Fruit fly (Drosophila melanogaster): ENCODE data around the gene CG14422.

CG14422 gene

DNA sequence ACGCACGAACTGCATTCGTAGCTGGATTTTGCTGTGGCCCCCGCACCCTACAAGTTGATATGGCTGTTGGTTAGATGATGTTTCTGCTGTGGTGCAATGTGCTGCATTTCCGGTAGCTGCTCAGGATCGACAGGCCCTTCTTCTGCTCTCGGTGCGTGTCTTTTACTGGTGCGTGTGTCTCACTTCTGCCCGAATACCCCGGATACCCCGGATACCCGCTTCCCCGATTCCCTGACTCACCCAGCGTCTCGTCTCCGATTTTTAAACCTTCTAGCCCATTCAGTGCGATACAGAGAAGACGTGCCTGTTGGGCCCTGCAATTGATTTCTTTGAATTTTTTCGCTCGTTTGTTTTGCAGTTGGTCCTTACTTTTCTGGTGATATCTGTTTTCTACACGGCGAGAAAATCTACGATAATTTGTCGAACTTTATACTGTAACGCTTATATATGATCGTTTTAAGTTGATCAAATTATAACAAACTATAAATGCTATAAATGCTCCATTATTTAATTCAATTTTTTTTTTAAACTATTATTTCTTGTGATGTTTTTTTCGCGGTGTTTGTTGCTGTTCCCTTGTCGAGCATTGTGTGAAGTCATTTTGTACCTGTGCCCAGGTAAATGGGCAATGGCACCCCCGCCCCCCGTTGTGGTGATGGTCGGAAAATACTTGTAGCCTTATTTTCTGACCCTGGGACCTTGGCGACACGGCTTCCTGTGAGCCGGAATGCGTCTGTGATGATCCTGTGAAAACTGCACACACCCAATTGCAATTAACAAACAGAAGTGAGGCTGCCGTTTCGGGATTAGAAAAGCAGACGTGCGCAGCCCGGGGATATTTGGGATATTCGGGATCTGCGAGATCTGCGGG is 42.0 kb downstream of the CG14422 start:
- TF ChIP-seq Met (GFP tag; optimal IDR thresholded peaks at IDR 0.05) (peak; percentile 84), lz (GFP tag; optimal IDR thresholded peaks at IDR 0.05) (peak; percentile 76), eg (GFP tag; IDR thresholded peaks at IDR 0.05) (no peak), CG8119 (GFP tag; IDR thresholded peaks at IDR 0.05) (no peak), Hr39 (GFP tag; optimal IDR thresholded peaks at IDR 0.05) (peak; percentile 73), Ets96B (tag; optimal IDR thresholded peaks at IDR 0.05) (peak; percentile 90), CG32006 (GFP tag; optimal IDR thresholded peaks at IDR 0.05) (peak; percentile 27), Sox15 (GFP tag; optimal IDR thresholded peaks at IDR 0.05) (peak; percentile 7), OdsH (GFP tag; optimal IDR thresholded peaks at IDR 0.05) (peak; percentile 66), CG7368 (GFP tag; optimal IDR thresholded peaks at IDR 0.05) (peak; percentile 59), salr (GFP tag; optimal IDR thresholded peaks at IDR 0.05) (peak; percentile 26 to 70), CG4318 (GFP tag; optimal IDR thresholded peaks at IDR 0.05) (peak; percentile 4), net (GFP tag; optimal IDR thresholded peaks at IDR 0.05) (peak; percentile 73), Ets21C (GFP tag; optimal IDR thresholded peaks at IDR 0.05) (peak; percentile 53), Gug (GFP tag; IDR thresholded peaks at IDR 0.05) (no peak), fd85E (GFP tag; optimal IDR thresholded peaks at IDR 0.05) (no peak), achi (GFP tag; optimal IDR thresholded peaks at IDR 0.05) (peak; percentile 75), Lpt (GFP tag; optimal IDR thresholded peaks at IDR 0.05) (peak; percentile 21), vri (GFP tag; optimal IDR thresholded peaks at IDR 0.05) (peak; percentile 80), dac (GFP tag; optimal IDR thresholded peaks at IDR 0.05) (no peak), CG8632 (GFP tag; optimal IDR thresholded peaks at IDR 0.05) (peak; percentile 74), CG31627 (GFP tag; optimal IDR thresholded peaks at IDR 0.05) (peak; percentile 76), Eip78C (GFP tag) (peak; percentile 96), Blimp-1 (GFP tag; optimal IDR thresholded peaks at IDR 0.05) (peak; percentile 42), CG8319 (GFP tag; optimal IDR thresholded peaks at IDR 0.05) (peak; percentile 34), CG6854 (GFP tag; optimal IDR thresholded peaks at IDR 0.05) (peak; percentile 12), CG15336 (GFP tag; IDR thresholded peaks at IDR 0.05) (no peak), pdm3 (GFP tag; optimal IDR thresholded peaks at IDR 0.05) (peak; percentile 73), Sox14 (GFP tag; optimal IDR thresholded peaks at IDR 0.05) (peak; percentile 76), CG10669 (GFP tag; optimal IDR thresholded peaks at IDR 0.05) (peak; percentile 85), CG6163 (GFP tag; IDR thresholded peaks at IDR 0.05) (peak; percentile 73), CG16779 (tag; optimal IDR thresholded peaks at IDR 0.05) (peak; percentile 30), dsx (GFP tag; optimal IDR thresholded peaks at IDR 0.05; ENCODE audit: poor library complexity, severe bottlenecking) (peak; percentile 87), CG6792 (GFP tag; optimal IDR thresholded peaks at IDR 0.05) (peak; percentile 79), Eip75B (GFP tag; optimal IDR thresholded peaks at IDR 0.05) (peak; percentile 85), acj6 (GFP tag; optimal IDR thresholded peaks at IDR 0.05) (peak; percentile 74), ss (GFP tag; optimal IDR thresholded peaks at IDR 0.05) (peak; percentile 84 to 95), CG11902 (GFP tag; optimal IDR thresholded peaks at IDR 0.05) (peak; percentile 42), Hr4 (GFP tag; optimal IDR thresholded peaks at IDR 0.05) (peak; percentile 25), CG6808 (GFP tag; optimal IDR thresholded peaks at IDR 0.05) (peak; percentile 84), fd59A (GFP tag; optimal IDR thresholded peaks at IDR 0.05) (peak; percentile 73), CG11294 (GFP tag; IDR thresholded peaks at IDR 0.05) (no peak), CG1621 (tag; optimal IDR thresholded peaks at IDR 0.05) (peak; percentile 76), CG11762 (GFP tag; optimal IDR thresholded peaks at IDR 0.05; ENCODE audit: insufficient read depth) (peak; percentile 52), Eip93F (GFP tag; optimal IDR thresholded peaks at IDR 0.05) (peak; percentile 61), esn (GFP tag; optimal IDR thresholded peaks at IDR 0.05) (peak; percentile 85), cyc (GFP tag; optimal IDR thresholded peaks at IDR 0.05) (peak; percentile 79), CG34406 (GFP tag; optimal IDR thresholded peaks at IDR 0.05) (peak; percentile 74), CG9139 (GFP tag; optimal IDR thresholded peaks at IDR 0.05) (peak; percentile 73), Smox (GFP tag; optimal IDR thresholded peaks at IDR 0.05) (peak; percentile 82)
